Worm (Caenorhabditis elegans) whole organism, L4 larva: ENCODE results near the gene hic-1.

Source experiments
- D1046.2 ChIP-seq: fragments of 200-800 bp; sonication (Bioruptor generic); IDR thresholded peaks from 2 replicates; pipeline ENCODE4 v1.3.6; 2022; ENCODE audit warnings: missing genetic modification characterization, missing compliant biosample characterization
- F26F4.8 ChIP-seq: fragments of 200-800 bp; sonication (Bioruptor generic); conservative IDR thresholded peaks from 2 replicates; pipeline ENCODE4 v1.3.6; 2022; ENCODE audit warnings: missing genetic modification characterization, missing compliant biosample characterization
- F37D6.2 ChIP-seq: sonication (generic microtip); optimal IDR thresholded peaks from 2 replicates; lab custom pipeline; 2016; ENCODE audit warnings: mild to moderate bottlenecking, missing genetic modification characterization, missing compliant biosample characterization
- F49E8.2 ChIP-seq: sonication (generic microtip); optimal IDR thresholded peaks from 2 replicates; lab custom pipeline; 2016; ENCODE audit warnings: missing compliant biosample characterization, mild to moderate bottlenecking, missing genetic modification characterization, borderline replicate concordance
- R02D3.7 ChIP-seq: fragments of 150-350 bp; sonication (generic microtip); optimal IDR thresholded peaks from 3 replicates; lab custom pipeline; 2014; ENCODE audit warnings: missing biosample characterization, missing genetic modification characterization
- T20F7.1 ChIP-seq: fragments of 200-800 bp; sonication (Bioruptor generic); optimal IDR thresholded peaks from 2 replicates; lab custom pipeline; 2018; ENCODE audit warnings: mild to moderate bottlenecking, missing genetic modification characterization, missing compliant biosample characterization
- Y105C5A.15 ChIP-seq: fragments of 200-800 bp; sonication (Bioruptor generic); IDR thresholded peaks from 2 replicates; pipeline ENCODE4 v1.3.6; 2022; ENCODE audit warnings: missing genetic modification characterization, missing compliant biosample characterization
- Y5F2A.4 ChIP-seq: fragments of 200-800 bp; sonication (Bioruptor generic); optimal IDR thresholded peaks from 2 replicates; lab custom pipeline; 2018; ENCODE audit warnings: mild to moderate bottlenecking, missing genetic modification characterization, missing compliant biosample characterization
- ZK337.2 ChIP-seq: fragments of 200-800 bp; sonication (Bioruptor generic); IDR thresholded peaks from 2 replicates; pipeline ENCODE4 v1.3.6; 2022; ENCODE audit warnings: missing genetic modification reagents, missing genetic modification characterization, missing compliant biosample characterization
- aha-1 ChIP-seq: fragments of 150-350 bp; peaks from one replicate; lab custom pipeline; 2014; ENCODE audit warnings: missing biosample characterization, missing genetic modification characterization
- aly-2 ChIP-seq: sonication (generic microtip); optimal IDR thresholded peaks from 2 replicates; lab custom pipeline; 2018; ENCODE audit warnings: missing biosample characterization, missing genetic modification characterization
- ceh-32 ChIP-seq: sonication (generic microtip); optimal IDR thresholded peaks from 2 replicates; lab custom pipeline; 2016; ENCODE audit warnings: mild to moderate bottlenecking, missing genetic modification characterization, missing compliant biosample characterization; ENCODE audit not compliant: poor library complexity
- ceh-44 ChIP-seq: fragments of 200-800 bp; sonication (Bioruptor generic); IDR thresholded peaks from 2 replicates; pipeline ENCODE4 v1.3.6; 2022; ENCODE audit warnings: missing genetic modification reagents, missing genetic modification characterization, missing compliant biosample characterization
- dmd-6 ChIP-seq: fragments of 200-800 bp; sonication (Bioruptor generic); IDR thresholded peaks from 2 replicates; pipeline ENCODE4 v1.3.6; 2022; ENCODE audit warnings: missing genetic modification reagents, missing genetic modification characterization, missing compliant biosample characterization
- dmd-9 ChIP-seq: fragments of 200-800 bp; sonication (Bioruptor generic); IDR thresholded peaks from 2 replicates; pipeline ENCODE4 v1.3.6; 2022; ENCODE audit warnings: missing genetic modification reagents, missing genetic modification characterization, missing compliant biosample characterization
- dpl-1 ChIP-seq: fragments of 150-350 bp; optimal IDR thresholded peaks from 2 replicates; lab custom pipeline; 2014; ENCODE audit warnings: missing biosample characterization, missing genetic modification reagents, missing genetic modification characterization
- duxl-1 ChIP-seq: sonication (generic microtip); optimal IDR thresholded peaks from 2 replicates; lab custom pipeline; 2016; ENCODE audit warnings: mild to moderate bottlenecking, missing genetic modification characterization, moderate library complexity, missing compliant biosample characterization; ENCODE audit not compliant: poor library complexity
- fkh-10 ChIP-seq: fragments of 150-350 bp; optimal IDR thresholded peaks from 2 replicates; lab custom pipeline; 2014; ENCODE audit warnings: missing biosample characterization, missing genetic modification reagents, missing genetic modification characterization
- lir-3 ChIP-seq: sonication (generic microtip); optimal IDR thresholded peaks from 2 replicates; lab custom pipeline; 2016; ENCODE audit warnings: mild to moderate bottlenecking, missing genetic modification characterization, missing compliant biosample characterization
- mdl-1 ChIP-seq, 2 experiments: fragments of 150-350 bp in 1 of 2; sonication (generic microtip) in 1 of 2; optimal IDR thresholded peaks; 2 replicates each; lab custom pipeline; 2014 to 2017; ENCODE audit warnings: missing biosample characterization in 2 of 2, missing genetic modification characterization in 2 of 2
- mxl-2 ChIP-seq: fragments of 200-800 bp; sonication (Bioruptor generic); conservative IDR thresholded peaks from 2 replicates; pipeline ENCODE4 v1.3.6; 2022; ENCODE audit warnings: missing genetic modification reagents, missing genetic modification characterization, missing compliant biosample characterization
- nhr-10 ChIP-seq: fragments of 150-350 bp; optimal IDR thresholded peaks from 2 replicates; lab custom pipeline; 2014; ENCODE audit warnings: missing biosample characterization, missing genetic modification characterization
- nhr-102 ChIP-seq: sonication (generic microtip); optimal IDR thresholded peaks from 2 replicates; lab custom pipeline; 2016; ENCODE audit warnings: mild to moderate bottlenecking, missing genetic modification characterization, moderate library complexity, missing compliant biosample characterization
- nhr-11 ChIP-seq: fragments of 150-350 bp; optimal IDR thresholded peaks from 2 replicates; lab custom pipeline; 2014; ENCODE audit warnings: missing biosample characterization, missing genetic modification characterization
- nhr-41 ChIP-seq: fragments of 200-800 bp; sonication (Bioruptor generic); IDR thresholded peaks from 2 replicates; pipeline ENCODE4 v1.3.6; 2022; ENCODE audit warnings: missing genetic modification reagents, missing genetic modification characterization, missing compliant biosample characterization
- nhr-6 ChIP-seq: fragments of 150-350 bp; optimal IDR thresholded peaks from 2 replicates; lab custom pipeline; 2014; ENCODE audit warnings: missing biosample characterization, missing genetic modification characterization
- php-3 ChIP-seq: fragments of 200-800 bp; sonication (Bioruptor generic); IDR thresholded peaks from 2 replicates; pipeline ENCODE4 v1.3.6; 2022; ENCODE audit warnings: missing genetic modification reagents, missing genetic modification characterization, missing compliant biosample characterization
- pqm-1 ChIP-seq: sonication (generic microtip); optimal IDR thresholded peaks from 2 replicates; lab custom pipeline; 2017; ENCODE audit warnings: missing biosample characterization, missing genetic modification characterization
- rbr-2 ChIP-seq: sonication (generic microtip); optimal IDR thresholded peaks from 2 replicates; lab custom pipeline; 2016; ENCODE audit warnings: missing genotype, missing genetic modification characterization, missing compliant biosample characterization
- sdz-12 ChIP-seq: fragments of 200-800 bp; sonication (Bioruptor generic); optimal IDR thresholded peaks from 2 replicates; lab custom pipeline; 2018; ENCODE audit warnings: mild to moderate bottlenecking, missing genetic modification characterization, missing compliant biosample characterization
- set-16 ChIP-seq: fragments of 200-800 bp; sonication (Bioruptor generic); IDR thresholded peaks from 2 replicates; pipeline ENCODE4 v1.3.6; 2022; ENCODE audit warnings: missing genetic modification reagents, missing genetic modification characterization, missing compliant biosample characterization
- tag-97 ChIP-seq: fragments of 200-800 bp; sonication (Bioruptor generic); IDR thresholded peaks from 2 replicates; pipeline ENCODE4 v1.3.6; 2022; ENCODE audit warnings: missing genetic modification characterization, missing compliant biosample characterization
- tra-1 ChIP-seq: fragments of 200-800 bp; sonication (Bioruptor generic); IDR thresholded peaks from 2 replicates; pipeline ENCODE4 v1.3.6; 2022; ENCODE audit warnings: missing genetic modification reagents, missing genetic modification characterization, missing compliant biosample characterization
- unc-39 ChIP-seq: sonication (generic microtip); optimal IDR thresholded peaks from 2 replicates; lab custom pipeline; 2017; ENCODE audit warnings: missing biosample characterization, missing genetic modification characterization
- unc-62 ChIP-seq, 3 experiments: fragments of 150-350 bp in 1 of 3; sonication (generic microtip); optimal IDR thresholded peaks in 2 of 3; peaks in 1 of 3; 1 replicate in 1 of 3; 2 replicates in 2 of 3; lab custom pipeline; 2014 to 2017; ENCODE audit warnings: missing biosample characterization in 3 of 3, missing genetic modification characterization in 3 of 3, missing genetic modification reagents in 3 of 3, missing genotype in 1 of 3
- zag-1 ChIP-seq: fragments of 150-350 bp; optimal IDR thresholded peaks from 2 replicates; lab custom pipeline; 2014; ENCODE audit warnings: missing biosample characterization, missing genetic modification characterization
- zip-11 ChIP-seq: fragments of 200-800 bp; sonication (Bioruptor generic); IDR thresholded peaks from 2 replicates; pipeline ENCODE4 v1.3.6; 2022; ENCODE audit warnings: missing genetic modification characterization, missing compliant biosample characterization

Gene hic-1

DNA sequence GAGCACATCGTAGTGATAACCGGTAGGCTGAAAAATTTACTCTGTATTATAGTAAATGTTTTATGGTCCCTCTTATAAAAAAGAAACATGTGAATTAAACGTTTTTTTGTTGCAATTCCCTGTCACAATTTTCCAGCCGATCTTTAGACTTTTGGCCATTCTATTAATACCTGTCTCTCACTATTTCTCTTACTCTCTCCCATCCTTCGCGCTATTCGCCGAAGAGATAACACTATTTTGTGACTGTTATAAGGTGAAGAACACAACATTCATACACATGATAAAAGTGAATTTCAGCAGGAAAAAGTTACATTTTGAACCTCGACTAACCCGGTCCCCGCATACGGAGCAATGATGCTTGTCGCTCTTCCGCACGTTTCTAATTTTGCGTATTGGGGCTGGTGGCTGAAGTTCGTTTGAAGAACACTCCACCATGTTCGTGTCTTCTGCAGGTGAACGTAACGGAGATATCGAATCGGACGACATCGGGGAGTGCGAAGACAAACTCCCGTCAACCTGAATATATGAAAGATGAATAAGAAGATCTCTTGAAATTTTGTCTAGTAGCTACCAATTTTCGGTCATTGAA lies 40.4 kb upstream of the hic-1 start (continued):
- no peak for TF ChIP-seq lir-3
- no peak for TF ChIP-seq T20F7.1 (GFP tag; lab: Kevin White, UChicago)
- TF ChIP-seq zag-1: no peak
- no peak for TF ChIP-seq nhr-11 (tag; lab: Kevin White, UChicago)
- peak in 1 of 2 experiments; percentile 61 for TF ChIP-seq mdl-1 (tag; optimal IDR thresholded peaks at IDR 0.05; lab: Kevin White, UChicago)
- TF ChIP-seq set-16: no peak
- no peak for TF ChIP-seq ceh-44 (GFP tag; lab: Robert Waterston, UW)
- TF ChIP-seq zip-11 (GFP tag; lab: Robert Waterston, UW): no peak
- peak in 1 of 2 experiments; percentile 72 for TF ChIP-seq unc-62 (GFP tag; optimal IDR thresholded peaks at IDR 0.05 in 1 of 2; lab: Kevin White, UChicago)
- TF ChIP-seq unc-62 (tag; optimal IDR thresholded peaks at IDR 0.05; lab: Kevin White, UChicago): no peak
- no peak for TF ChIP-seq nhr-41 (GFP tag; lab: Robert Waterston, UW)
- TF ChIP-seq tra-1 (GFP tag; lab: Robert Waterston, UW): no peak
- no peak for TF ChIP-seq unc-39
- peak; percentile 63 for TF ChIP-seq aha-1
- peak; percentile 89 for TF ChIP-seq dmd-6 (GFP tag; lab: Robert Waterston, UW)
- TF ChIP-seq tag-97 (GFP tag; lab: Robert Waterston, UW): no peak
- no peak for TF ChIP-seq F26F4.8 (GFP tag; lab: Robert Waterston, UW)
- no peak for TF ChIP-seq ZK337.2 (GFP tag; lab: Robert Waterston, UW)
- no peak for TF ChIP-seq R02D3.7 (tag; lab: Kevin White, UChicago)
- no peak for TF ChIP-seq nhr-6
- no peak for TF ChIP-seq Y5F2A.4 (GFP tag; lab: Kevin White, UChicago)
- TF ChIP-seq D1046.2 (GFP tag; lab: Robert Waterston, UW): no peak
- TF ChIP-seq dpl-1: no peak
- peak; percentile 58 for TF ChIP-seq nhr-102
- TF ChIP-seq aly-2: no peak
- no peak for TF ChIP-seq Y105C5A.15 (GFP tag; lab: Robert Waterston, UW)
- no peak for TF ChIP-seq fkh-10 (GFP tag; lab: Kevin White, UChicago)
- no peak for TF ChIP-seq php-3 (GFP tag; lab: Robert Waterston, UW)
- no peak for TF ChIP-seq rbr-2 (tag; lab: Kevin White, UChicago)
- TF ChIP-seq duxl-1 (tag; lab: Kevin White, UChicago): no peak
- TF ChIP-seq sdz-12: no peak
- no peak for TF ChIP-seq nhr-10 (tag; lab: Kevin White, UChicago)

DNA sequence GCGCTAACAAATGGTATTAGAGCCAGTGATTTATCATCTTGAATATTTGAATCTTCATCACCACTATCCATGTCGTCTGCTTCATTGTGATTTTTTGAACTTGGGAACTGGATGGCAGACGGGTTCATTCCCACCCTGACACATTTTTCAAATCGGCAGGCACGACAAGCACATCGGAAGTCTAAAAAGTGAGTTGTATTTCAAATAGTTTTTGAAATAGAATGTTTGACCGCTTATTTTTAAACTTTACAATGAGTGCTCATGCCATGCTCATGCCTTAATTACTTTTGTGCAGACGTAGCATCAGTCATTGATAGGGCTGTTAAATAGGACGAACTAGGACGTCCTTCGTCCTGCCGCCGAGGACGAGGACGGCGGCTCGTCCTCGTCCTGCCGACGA lies 39.3 kb upstream of the hic-1 start:
- TF ChIP-seq mxl-2 (GFP tag; lab: Robert Waterston, UW) (no peak), aha-1 (peak; percentile 93), pqm-1 (peak; percentile 25)

DNA sequence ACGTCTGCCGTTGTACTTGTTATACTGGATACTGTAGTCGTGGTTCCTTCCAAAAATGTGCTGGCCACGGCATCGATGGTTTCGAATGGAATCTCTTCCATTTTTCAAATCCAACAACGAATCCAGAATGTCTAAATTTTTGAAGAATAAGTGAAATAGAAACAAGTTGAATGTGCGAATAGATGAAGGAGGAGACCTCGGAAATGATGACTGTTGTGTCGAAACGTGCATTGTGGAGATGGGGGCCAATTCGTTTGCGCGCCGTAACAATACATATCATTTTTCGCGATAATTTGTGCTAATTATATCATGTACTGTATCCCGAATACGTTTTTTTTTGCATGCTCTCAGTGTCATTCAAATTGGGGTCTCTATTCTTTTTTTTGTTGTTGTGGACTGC lies 36.5 kb upstream of the hic-1 start, which contains the start of gene aexr-1:
aexr-1 (minus strand) TSS at position 101 of the 400 bp plus-strand sequence.
- TF ChIP-seq aha-1 (peak; percentile 85), D1046.2 (GFP tag; lab: Robert Waterston, UW) (no peak)
- TF ChIP-seq, all 104 proteins: peak for 1

DNA sequence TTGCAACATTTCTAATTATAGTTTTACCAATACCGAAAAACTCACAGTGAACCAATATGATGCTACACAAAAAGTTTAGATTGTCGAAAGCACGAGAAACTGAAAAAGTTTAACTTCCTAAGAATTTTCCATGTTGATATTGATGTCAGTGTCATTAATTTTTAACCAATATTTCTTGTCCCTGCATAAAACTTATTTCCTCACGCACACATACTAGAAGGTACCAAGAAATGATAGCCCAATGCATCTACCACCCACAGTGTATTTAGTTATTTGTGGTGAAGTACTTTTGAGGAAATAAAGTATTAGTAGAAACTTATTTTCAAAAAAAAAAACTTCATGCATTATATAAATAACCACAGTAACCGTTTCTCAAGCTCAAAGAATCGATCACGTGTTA lies 32.8 kb upstream of the hic-1 start, which contains the start of gene aexr-2:
aexr-2 (minus strand) TSS at position 101 of the 400 bp plus-strand sequence.
- TF ChIP-seq F49E8.2 (tag; lab: Kevin White, UChicago): no peak
- TF ChIP-seq aly-2: no peak
- no peak for TF ChIP-seq dmd-9
- TF ChIP-seq unc-62 (GFP tag; optimal IDR thresholded peaks at IDR 0.05 in 1 of 2; lab: Kevin White, UChicago): no peak
- no peak for TF ChIP-seq unc-62 (tag; optimal IDR thresholded peaks at IDR 0.05; lab: Kevin White, UChicago)
- no peak for TF ChIP-seq F37D6.2 (tag; lab: Kevin White, UChicago)
- TF ChIP-seq ceh-32 (tag; lab: Kevin White, UChicago): no peak
- TF ChIP-seq, all 104 proteins: peak for 0
